Fruit fly (Drosophila melanogaster) whole organism, embryonic: ENCODE measurements around the gene CG2120.

ENCODE experiments used
- Atf-2 ChIP-seq: fragments of 200-800 bp; sonication (Bioruptor generic); optimal IDR thresholded peaks from 2 replicates; lab custom pipeline; 2016; ENCODE audit warnings: missing biosample characterization, missing genetic modification characterization
- Atf3 ChIP-seq: fragments of 200-800 bp; sonication (Bioruptor generic); optimal IDR thresholded peaks from 3 replicates; lab custom pipeline; 2016; ENCODE audit warnings: missing biosample characterization, missing genetic modification characterization
- CG10321 ChIP-seq: fragments of 200-800 bp; sonication (Bioruptor generic); IDR thresholded peaks from 2 replicates; pipeline ENCODE4 v1.3.6; 2022; ENCODE audit warnings: missing biosample characterization, missing genetic modification characterization
- CG10431 ChIP-seq: fragments of 200-800 bp; sonication (Bioruptor generic); optimal IDR thresholded peaks from 3 replicates; lab custom pipeline; 2018; ENCODE audit warnings: missing biosample characterization, mild to moderate bottlenecking, missing genetic modification characterization
- CG12071 ChIP-seq: fragments of 200-800 bp; sonication (Bioruptor generic); optimal IDR thresholded peaks from 3 replicates; lab custom pipeline; 2018; ENCODE audit warnings: missing biosample characterization, mild to moderate bottlenecking, missing genetic modification characterization
- CG14860 ChIP-seq: fragments of 200-800 bp; sonication (Bioruptor generic); IDR thresholded peaks from 3 replicates; pipeline ENCODE4 v1.3.6; 2022; ENCODE audit warnings: missing biosample characterization, missing genetic modification characterization; ENCODE audit not compliant: partially characterized antibody
- CG1603 ChIP-seq: fragments of 200-800 bp; sonication (Bioruptor generic); optimal IDR thresholded peaks from 2 replicates; lab custom pipeline; 2019; ENCODE audit warnings: missing biosample characterization, mild to moderate bottlenecking, missing genetic modification characterization, moderate library complexity
- CG17359 ChIP-seq: fragments of 200-800 bp; sonication (Bioruptor generic); optimal IDR thresholded peaks from 3 replicates; lab custom pipeline; 2018; ENCODE audit warnings: missing biosample characterization, mild to moderate bottlenecking, missing genetic modification characterization, moderate library complexity
- CG17829 ChIP-seq: fragments of 200-800 bp; optimal IDR thresholded peaks from 2 replicates; lab custom pipeline; 2019; ENCODE audit warnings: missing biosample characterization, mild to moderate bottlenecking, missing genetic modification characterization, moderate library complexity
- CG2678 ChIP-seq: fragments of 200-800 bp; sonication (Bioruptor generic); optimal IDR thresholded peaks from 3 replicates; lab custom pipeline; 2019; ENCODE audit warnings: missing biosample characterization, mild to moderate bottlenecking, missing genetic modification characterization, moderate library complexity
- CG31441 ChIP-seq: fragments of 200-800 bp; sonication (Bioruptor generic); IDR thresholded peaks from 2 replicates; pipeline ENCODE4 v1.3.6; 2022; ENCODE audit warnings: missing biosample characterization, missing genetic modification characterization
- CG3407 ChIP-seq: fragments of 200-800 bp; sonication (Bioruptor generic); optimal IDR thresholded peaks from 2 replicates; lab custom pipeline; 2018; ENCODE audit warnings: missing biosample characterization, mild to moderate bottlenecking, missing genetic modification characterization
- CG4282 ChIP-seq: fragments of 200-800 bp; sonication (Bioruptor generic); optimal IDR thresholded peaks from 2 replicates; lab custom pipeline; 2016; ENCODE audit warnings: missing biosample characterization, missing genetic modification characterization
- CG4820 ChIP-seq: fragments of 200-800 bp; sonication (Bioruptor generic); optimal IDR thresholded peaks from 3 replicates; lab custom pipeline; 2016; ENCODE audit warnings: missing biosample characterization, missing genetic modification characterization
- CG5953 ChIP-seq: fragments of 200-800 bp; sonication (Bioruptor generic); IDR thresholded peaks from 2 replicates; pipeline ENCODE4 v1.3.6; 2022; ENCODE audit warnings: missing biosample characterization, missing genetic modification characterization
- CG6254 ChIP-seq: fragments of 200-800 bp; sonication (Bioruptor generic); optimal IDR thresholded peaks from 3 replicates; lab custom pipeline; 2017; ENCODE audit warnings: mild to moderate bottlenecking, missing biosample characterization, missing genetic modification reagents, missing genetic modification characterization
- CG7271 ChIP-seq: fragments of 200-800 bp; sonication (Bioruptor generic); optimal IDR thresholded peaks from 2 replicates; lab custom pipeline; 2018; ENCODE audit warnings: missing biosample characterization, mild to moderate bottlenecking, missing genetic modification characterization, moderate library complexity
- CG7786 ChIP-seq: fragments of 200-800 bp; sonication (Bioruptor generic); optimal IDR thresholded peaks from 2 replicates; lab custom pipeline; 2016; ENCODE audit warnings: missing biosample characterization, missing genetic modification characterization
- CG8359 ChIP-seq: fragments of 200-800 bp; sonication (Bioruptor generic); optimal IDR thresholded peaks from 2 replicates; lab custom pipeline; 2017; ENCODE audit warnings: missing biosample characterization, mild to moderate bottlenecking, missing genetic modification characterization, borderline replicate concordance
- CG8924 ChIP-seq: fragments of 200-800 bp; optimal IDR thresholded peaks from 3 replicates; lab custom pipeline; 2019; ENCODE audit warnings: missing biosample characterization, mild to moderate bottlenecking, missing genetic modification characterization, moderate library complexity
- CG8944 ChIP-seq: fragments of 200-800 bp; sonication (Bioruptor generic); optimal IDR thresholded peaks from 3 replicates; lab custom pipeline; 2016; ENCODE audit warnings: missing biosample characterization, missing genetic modification characterization
- CG9727 ChIP-seq: fragments of 200-800 bp; sonication (Bioruptor generic); optimal IDR thresholded peaks from 3 replicates; lab custom pipeline; 2017; ENCODE audit warnings: missing biosample characterization, mild to moderate bottlenecking, missing genetic modification characterization
- CHES-1-like ChIP-seq: fragments of 200-800 bp; sonication (Bioruptor generic); optimal IDR thresholded peaks from 2 replicates; lab custom pipeline; 2016; ENCODE audit warnings: missing biosample characterization, missing genetic modification characterization
- Camta ChIP-seq: fragments of 200-800 bp; sonication (Bioruptor generic); optimal IDR thresholded peaks from 2 replicates; lab custom pipeline; 2016; ENCODE audit warnings: missing biosample characterization, missing genetic modification characterization
- Dad ChIP-seq: fragments of 200-800 bp; sonication (Bioruptor generic); optimal IDR thresholded peaks from 3 replicates; lab custom pipeline; 2016; ENCODE audit warnings: missing biosample characterization, missing genetic modification characterization
- Dbx ChIP-seq: fragments of 200-800 bp; sonication (Bioruptor generic); IDR thresholded peaks from 3 replicates; pipeline ENCODE4 v1.3.6; 2022; ENCODE audit warnings: missing biosample characterization, missing genetic modification characterization
- Fer1 ChIP-seq: fragments of 200-800 bp; sonication (Bioruptor generic); optimal IDR thresholded peaks from 2 replicates; lab custom pipeline; 2017; ENCODE audit warnings: missing biosample characterization, mild to moderate bottlenecking, missing genetic modification characterization
- HmgZ ChIP-seq: fragments of 200-800 bp; sonication (Bioruptor generic); optimal IDR thresholded peaks from 2 replicates; lab custom pipeline; 2018; ENCODE audit warnings: missing biosample characterization, mild to moderate bottlenecking, missing genetic modification characterization
- Hr78 ChIP-seq, 2 experiments: fragments of 200-800 bp in 1 of 2; fragments of >200 bp in 1 of 2; sonication (Bioruptor generic) in 1 of 2; optimal IDR thresholded peaks; 2 replicates each; lab custom pipeline; 2017 to 2019; ENCODE audit warnings: missing biosample characterization in 2 of 2, missing genetic modification characterization in 2 of 2, mild to moderate bottlenecking in 1 of 2, moderate library complexity in 1 of 2
- MBD-R2 ChIP-seq: fragments of 200-800 bp; sonication (Bioruptor generic); IDR thresholded peaks from 2 replicates; pipeline ENCODE4 v1.3.6; 2022; ENCODE audit warnings: missing biosample characterization, missing genetic modification characterization
- Max ChIP-seq: fragments of 200-800 bp; sonication (Bioruptor generic); optimal IDR thresholded peaks from 2 replicates; lab custom pipeline; 2016; ENCODE audit warnings: missing biosample characterization, mild to moderate bottlenecking, missing genetic modification characterization
- Sox100B ChIP-seq: fragments of 200-800 bp; sonication (Bioruptor generic); optimal IDR thresholded peaks from 3 replicates; lab custom pipeline; 2018; ENCODE audit warnings: missing biosample characterization, mild to moderate bottlenecking, missing genetic modification characterization
- Trl ChIP-seq, 3 experiments: fragments of >200 bp in 2 of 3; fragments of 200-800 bp in 1 of 3; sonication (Bioruptor generic) in 1 of 3; optimal IDR thresholded peaks; 2 replicates in 1 of 3; 3 replicates in 2 of 3; lab custom pipeline; 2016 to 2017; ENCODE audit warnings: missing biosample characterization in 1 of 3, missing genetic modification characterization in 1 of 3
- bcd ChIP-seq: fragments of 200-800 bp; sonication (Bioruptor generic); optimal IDR thresholded peaks from 2 replicates; lab custom pipeline; 2017; ENCODE audit warnings: missing biosample characterization, mild to moderate bottlenecking, missing genetic modification characterization
- ci ChIP-seq: fragments of 200-800 bp; sonication (Bioruptor generic); IDR thresholded peaks from 3 replicates; pipeline ENCODE4 v1.3.6; 2022; ENCODE audit warnings: missing biosample characterization, missing genetic modification characterization
- corto ChIP-seq: fragments of 200-800 bp; sonication (Bioruptor generic); optimal IDR thresholded peaks from 2 replicates; lab custom pipeline; 2016; ENCODE audit warnings: missing biosample characterization, mild to moderate bottlenecking, missing genetic modification characterization, moderate library complexity
- dmrt11E ChIP-seq: fragments of 200-800 bp; sonication (Bioruptor generic); optimal IDR thresholded peaks from 3 replicates; lab custom pipeline; 2018; ENCODE audit warnings: missing biosample characterization, mild to moderate bottlenecking, missing genetic modification characterization, moderate library complexity
- esg ChIP-seq: fragments of 200-800 bp; sonication (Bioruptor generic); conservative IDR thresholded peaks from 2 replicates; pipeline ENCODE4 v1.3.6; 2022; ENCODE audit warnings: missing biosample characterization, missing genetic modification characterization
- eve ChIP-seq, 2 experiments: fragments of >200 bp; optimal IDR thresholded peaks; 2 replicates each; lab custom pipeline; 2017; ENCODE audit warnings: missing biosample characterization in 2 of 2, missing genetic modification characterization in 2 of 2
- gcm2 ChIP-seq: fragments of 200-800 bp; sonication (Bioruptor generic); optimal IDR thresholded peaks from 2 replicates; lab custom pipeline; 2016; ENCODE audit warnings: missing biosample characterization, missing genetic modification characterization
- jigr1 ChIP-seq: fragments of 200-800 bp; sonication (Bioruptor generic); IDR thresholded peaks from 3 replicates; pipeline ENCODE4 v1.3.6; 2022; ENCODE audit warnings: missing biosample characterization, missing genetic modification characterization
- jumu ChIP-seq: fragments of 200-800 bp; sonication (Bioruptor generic); optimal IDR thresholded peaks from 3 replicates; lab custom pipeline; 2016; ENCODE audit warnings: missing biosample characterization, missing genetic modification characterization
- lbe ChIP-seq: fragments of 200-800 bp; sonication (Bioruptor generic); optimal IDR thresholded peaks from 2 replicates; lab custom pipeline; 2016; ENCODE audit warnings: missing biosample characterization, mild to moderate bottlenecking, missing genetic modification characterization
- nom ChIP-seq: fragments of 200-800 bp; sonication (Bioruptor generic); optimal IDR thresholded peaks from 2 replicates; lab custom pipeline; 2017; ENCODE audit warnings: missing biosample characterization, missing genetic modification characterization, mild to moderate bottlenecking, moderate library complexity, missing genetic modification reagents
- pfk ChIP-seq: fragments of 200-800 bp; sonication (Bioruptor generic); optimal IDR thresholded peaks from 2 replicates; lab custom pipeline; 2018; ENCODE audit warnings: missing biosample characterization, mild to moderate bottlenecking, missing genetic modification characterization, moderate library complexity
- row ChIP-seq: fragments of 200-800 bp; sonication (Bioruptor generic); IDR thresholded peaks from 3 replicates; pipeline ENCODE4 v1.3.6; 2022; ENCODE audit warnings: missing biosample characterization, missing genetic modification characterization
- sd ChIP-seq: fragments of 200-800 bp; sonication (Bioruptor generic); optimal IDR thresholded peaks from 3 replicates; lab custom pipeline; 2018; ENCODE audit warnings: missing biosample characterization, mild to moderate bottlenecking, missing genetic modification characterization, moderate library complexity
- stwl ChIP-seq: fragments of 200-800 bp; sonication (Bioruptor generic); optimal IDR thresholded peaks from 3 replicates; lab custom pipeline; 2018; ENCODE audit warnings: missing biosample characterization, mild to moderate bottlenecking, missing genetic modification characterization, moderate library complexity

Gene CG2120

DNA sequence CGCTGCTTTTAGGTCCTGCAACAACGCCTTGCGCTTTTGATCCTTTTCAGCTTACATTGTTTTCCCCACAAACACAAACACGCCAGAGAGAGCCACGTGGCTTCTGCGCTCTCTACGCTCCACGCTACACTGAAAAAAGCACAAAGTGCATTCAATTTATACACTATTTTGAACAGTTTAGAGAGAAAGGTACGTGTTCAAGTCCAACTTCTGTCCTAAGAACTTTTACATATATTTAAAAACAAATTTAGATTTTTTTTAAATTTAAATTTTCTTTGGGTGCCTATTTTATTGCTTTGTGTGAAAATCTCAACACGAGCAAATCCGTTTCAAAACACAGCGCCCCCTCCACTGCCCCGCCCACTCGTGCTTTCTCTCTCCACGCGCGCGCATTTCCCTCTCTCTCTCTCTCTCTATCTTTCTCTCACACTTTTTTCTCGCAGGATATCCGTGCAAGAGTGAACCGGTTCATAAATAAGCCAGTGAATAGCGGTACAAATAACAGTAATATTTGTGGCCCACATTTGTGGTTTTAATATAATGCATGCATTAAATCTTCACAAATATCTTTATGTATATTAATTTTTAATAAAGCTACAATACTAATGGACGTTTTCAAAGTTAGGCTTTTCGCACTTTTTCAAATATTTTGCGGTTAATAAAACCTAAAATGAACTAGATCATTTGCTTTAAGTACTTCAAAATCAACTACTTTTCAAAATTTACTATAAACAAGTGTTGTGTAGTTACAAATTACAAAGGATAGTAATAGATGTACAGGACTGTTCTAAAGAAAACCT lies 35.4 kb upstream of the CG2120 start (continued):
- TF ChIP-seq CG8924 (peak; percentile 85), Trl (optimal IDR thresholded peaks at IDR 0.05; lab: Kevin White, UChicago) (peak; percentile 60 to 61), Trl (GFP tag; optimal IDR thresholded peaks at IDR 0.05; lab: Kevin White, UChicago) (peak; percentile 49), jigr1 (peak; percentile 67; the same call in 1 of the 3 replicates), row (GFP tag; lab: Robert Waterston, UW) (peak; percentile 92), Dbx (GFP tag; lab: Robert Waterston, UW) (peak; percentile 91), ci (peak; percentile 95), CG17359 (tag; lab: Kevin White, UChicago) (peak; percentile 90), Max (GFP tag; lab: Kevin White, UChicago) (peak; percentile 68), Sox100B (peak; percentile 77), CHES-1-like (peak; percentile 29), corto (GFP tag; lab: Kevin White, UChicago) (peak; percentile 35), CG14860 (GFP tag; lab: Robert Waterston, UW) (no peak), Atf3 (GFP tag; lab: Kevin White, UChicago) (no peak), CG12071 (GFP tag; lab: Kevin White, UChicago) (peak; percentile 71), pfk (no peak), CG6254 (peak; percentile 64), stwl (no peak), nom (GFP tag; lab: Kevin White, UChicago) (peak; percentile 20), CG10321 (GFP tag; lab: Robert Waterston, UW) (no peak), CG1603 (tag; lab: Kevin White, UChicago) (peak; percentile 51), Hr78 (GFP tag; optimal IDR thresholded peaks at IDR 0.05; lab: Kevin White, UChicago) (peak in 1 of 2 experiments; percentile 38), CG8944 (GFP tag; lab: Kevin White, UChicago) (peak; percentile 34), CG5953 (peak; percentile 74), Dad (GFP tag; lab: Kevin White, UChicago) (peak; percentile 33), CG2678 (tag; lab: Kevin White, UChicago) (peak; percentile 87), dmrt11E (peak; percentile 47), jumu (GFP tag; lab: Kevin White, UChicago) (peak; percentile 49), CG9727 (GFP tag; lab: Kevin White, UChicago) (peak; percentile 82), CG4820 (GFP tag; lab: Kevin White, UChicago) (peak; percentile 60), eve (GFP tag; optimal IDR thresholded peaks at IDR 0.05; lab: Kevin White, UChicago) (no peak), CG8359 (GFP tag; lab: Kevin White, UChicago) (peak; percentile 17), CG7786 (GFP tag; lab: Kevin White, UChicago) (peak; percentile 42), CG7271 (tag; lab: Kevin White, UChicago) (no peak), lbe (GFP tag; lab: Kevin White, UChicago) (peak; percentile 49), CG4282 (GFP tag; lab: Kevin White, UChicago) (no peak), CG17829 (tag; lab: Kevin White, UChicago) (peak; percentile 66), bcd (peak; percentile 74), sd (tag; lab: Kevin White, UChicago) (peak; percentile 39), Fer1 (GFP tag; lab: Kevin White, UChicago) (peak; percentile 92), MBD-R2 (GFP tag; lab: Robert Waterston, UW) (peak; percentile 58; the same call in 1 of the 2 replicates), Camta (GFP tag; lab: Kevin White, UChicago) (peak; percentile 47), gcm2 (GFP tag; lab: Kevin White, UChicago) (peak; percentile 4), CG10431 (GFP tag; lab: Kevin White, UChicago) (peak; percentile 59), esg (GFP tag; lab: Robert Waterston, UW) (peak; percentile 81), HmgZ (peak; percentile 75), CG3407 (GFP tag; lab: Kevin White, UChicago) (peak; percentile 77), CG31441 (peak; percentile 87), Atf-2 (no peak)
